Worm (Caenorhabditis elegans) whole organism, L4/young adult: ENCODE data around the gene flp-28.

Source experiments
- W03F9.2 ChIP-seq: fragments of 150-350 bp; optimal IDR thresholded peaks from 2 replicates; lab custom pipeline; 2014; ENCODE audit warnings: missing biosample characterization, missing genetic modification characterization
- him-1 ChIP-seq: sonication (generic microtip); optimal IDR thresholded peaks from 2 replicates; lab custom pipeline; 2016; ENCODE audit warnings: missing genotype, missing genetic modification reagents, missing genetic modification characterization, missing compliant biosample characterization

- TF ChIP-seq him-1 (tag; lab: Kevin White, UChicago) (no peak), W03F9.2 (tag; lab: Kevin White, UChicago) (no peak)
These were observed 27.2 kb downstream of the flp-28 start, which contains the start of gene ZC373.3 for ce11 chrX:10060475-10061011.
